Worm (Caenorhabditis elegans): ENCODE measurements around the gene F52D10.2.

The F52D10.2 gene

DNA sequence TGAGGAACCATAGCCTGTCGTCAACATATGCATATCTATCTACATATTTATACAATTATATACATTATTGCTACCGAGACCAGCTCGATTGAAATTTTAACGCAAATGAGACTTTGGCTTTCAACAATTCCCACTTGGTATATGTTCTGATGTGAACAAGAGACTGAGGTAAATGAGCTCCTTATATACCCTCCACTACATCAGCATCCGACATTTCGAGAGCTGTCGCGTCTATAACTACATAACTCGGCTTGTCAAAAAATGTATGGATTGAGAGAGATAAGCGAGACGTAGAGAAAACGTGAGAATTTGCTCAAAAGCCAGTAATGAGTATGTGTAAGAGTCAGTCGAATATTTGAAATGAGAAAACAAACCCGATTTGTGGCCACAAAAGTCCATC, 31.9 kb upstream of the F52D10.2 start:
- TF ChIP-seq cog-1 (tag; optimal IDR thresholded peaks at IDR 0.05): no peak
- no peak for TF ChIP-seq ztf-29 (GFP tag; IDR thresholded peaks at IDR 0.05)
- no peak for TF ChIP-seq med-1 (GFP tag; optimal IDR thresholded peaks at IDR 0.05; ENCODE audit: insufficient read depth)
- TF ChIP-seq T22C8.4 (GFP tag; IDR thresholded peaks at IDR 0.05): no peak
- no peak for TF ChIP-seq ref-1 (GFP tag; conservative IDR thresholded peaks at IDR 0.05)
- TF ChIP-seq klf-2 (GFP tag; conservative IDR thresholded peaks at IDR 0.05): no peak
- no peak for TF ChIP-seq ztf-23 (GFP tag; IDR thresholded peaks at IDR 0.05)
- TF ChIP-seq tab-1 (GFP tag; IDR thresholded peaks at IDR 0.05): no peak
- no peak for TF ChIP-seq flt-1 (GFP tag; IDR thresholded peaks at IDR 0.05)

ce11 chrX:11621997-11622396, 30.5 kb upstream of the F52D10.2 start, which contains the start of gene sto-3:
TSS of gene sto-3 (minus strand) at chrX:11622097.
- TF ChIP-seq tab-1 (GFP tag; IDR thresholded peaks at IDR 0.05) (no peak), flt-1 (GFP tag; IDR thresholded peaks at IDR 0.05) (no peak), med-1 (GFP tag; optimal IDR thresholded peaks at IDR 0.05; ENCODE audit: insufficient read depth) (no peak), ztf-29 (GFP tag; IDR thresholded peaks at IDR 0.05) (no peak), ref-1 (GFP tag; conservative IDR thresholded peaks at IDR 0.05) (no peak), T22C8.4 (GFP tag; IDR thresholded peaks at IDR 0.05) (no peak), ztf-23 (GFP tag; IDR thresholded peaks at IDR 0.05) (no peak), cog-1 (tag; optimal IDR thresholded peaks at IDR 0.05) (no peak), klf-2 (GFP tag; conservative IDR thresholded peaks at IDR 0.05) (no peak)

ce11 chrX:11617387-11617786, 25.9 kb upstream of the F52D10.2 start, which contains the start of gene F52D10.4:
TSS of gene F52D10.4 (plus strand) at chrX:11617470.
- no peak for TF ChIP-seq cog-1 (tag; optimal IDR thresholded peaks at IDR 0.05)
- no peak for TF ChIP-seq ztf-23 (GFP tag; IDR thresholded peaks at IDR 0.05)
- TF ChIP-seq ztf-29 (GFP tag; IDR thresholded peaks at IDR 0.05): no peak
- no peak for TF ChIP-seq tab-1 (GFP tag; IDR thresholded peaks at IDR 0.05)
- TF ChIP-seq med-1 (GFP tag; optimal IDR thresholded peaks at IDR 0.05; ENCODE audit: insufficient read depth): no peak
- TF ChIP-seq flt-1 (GFP tag; IDR thresholded peaks at IDR 0.05): no peak
- TF ChIP-seq ref-1 (GFP tag; conservative IDR thresholded peaks at IDR 0.05): no peak
- no peak for TF ChIP-seq T22C8.4 (GFP tag; IDR thresholded peaks at IDR 0.05)
- no peak for TF ChIP-seq klf-2 (GFP tag; conservative IDR thresholded peaks at IDR 0.05)

ce11 chrX:11608110-11608759, 16.7 kb upstream of the F52D10.2 start:
- TF ChIP-seq tab-1 (GFP tag; IDR thresholded peaks at IDR 0.05) (no peak), cog-1 (tag; optimal IDR thresholded peaks at IDR 0.05) (no peak), klf-2 (GFP tag; conservative IDR thresholded peaks at IDR 0.05) (no peak)

- TF ChIP-seq cog-1 (tag; optimal IDR thresholded peaks at IDR 0.05) (peak; percentile 8), tab-1 (GFP tag; IDR thresholded peaks at IDR 0.05) (no peak)
Measured at ce11 chrX:11607500-11607823, 15.9 kb upstream of the F52D10.2 start.

ce11 chrX:11606815-11607499, 15.4 kb upstream of the F52D10.2 start:
- TF ChIP-seq ztf-29 (GFP tag; IDR thresholded peaks at IDR 0.05) (no peak), ref-1 (GFP tag; conservative IDR thresholded peaks at IDR 0.05) (no peak), klf-2 (GFP tag; conservative IDR thresholded peaks at IDR 0.05) (no peak), med-1 (GFP tag; optimal IDR thresholded peaks at IDR 0.05; ENCODE audit: insufficient read depth) (no peak), ztf-23 (GFP tag; IDR thresholded peaks at IDR 0.05) (no peak), flt-1 (GFP tag; IDR thresholded peaks at IDR 0.05) (no peak), T22C8.4 (GFP tag; IDR thresholded peaks at IDR 0.05) (no peak), cog-1 (tag; optimal IDR thresholded peaks at IDR 0.05) (no peak), tab-1 (GFP tag; IDR thresholded peaks at IDR 0.05) (no peak)

ce11 chrX:11605766-11606490, 14.4 kb upstream of the F52D10.2 start:
- TF ChIP-seq T22C8.4 (GFP tag; IDR thresholded peaks at IDR 0.05): peak; percentile 50; the same call in 1 of the 2 replicates
- TF ChIP-seq ztf-29 (GFP tag; IDR thresholded peaks at IDR 0.05): peak; percentile 95
- TF ChIP-seq ztf-23 (GFP tag; IDR thresholded peaks at IDR 0.05): peak; percentile 88
- TF ChIP-seq klf-2 (GFP tag; conservative IDR thresholded peaks at IDR 0.05): peak; percentile 80
- no peak for TF ChIP-seq ref-1 (GFP tag; conservative IDR thresholded peaks at IDR 0.05)
- peak; percentile 54; the same call in 1 of the 2 replicates for TF ChIP-seq tab-1 (GFP tag; IDR thresholded peaks at IDR 0.05)
- TF ChIP-seq cog-1 (tag; optimal IDR thresholded peaks at IDR 0.05): peak; percentile 100
- peak; percentile 95 for TF ChIP-seq flt-1 (GFP tag; IDR thresholded peaks at IDR 0.05)
- peak; percentile 86 for TF ChIP-seq med-1 (GFP tag; optimal IDR thresholded peaks at IDR 0.05; ENCODE audit: insufficient read depth)

- TF ChIP-seq cog-1 (tag; optimal IDR thresholded peaks at IDR 0.05): no peak
- TF ChIP-seq tab-1 (GFP tag; IDR thresholded peaks at IDR 0.05): no peak
- no peak for TF ChIP-seq klf-2 (GFP tag; conservative IDR thresholded peaks at IDR 0.05)
- TF ChIP-seq ztf-29 (GFP tag; IDR thresholded peaks at IDR 0.05): no peak
- TF ChIP-seq T22C8.4 (GFP tag; IDR thresholded peaks at IDR 0.05): no peak
- no peak for TF ChIP-seq ref-1 (GFP tag; conservative IDR thresholded peaks at IDR 0.05)
- no peak for TF ChIP-seq flt-1 (GFP tag; IDR thresholded peaks at IDR 0.05)
- no peak for TF ChIP-seq med-1 (GFP tag; optimal IDR thresholded peaks at IDR 0.05; ENCODE audit: insufficient read depth)
- TF ChIP-seq ztf-23 (GFP tag; IDR thresholded peaks at IDR 0.05): no peak
Measured at ce11 chrX:11605214-11605765, 13.8 kb upstream of the F52D10.2 start, which contains the start of gene ftt-2. TSS of gene ftt-2 (minus strand) at chrX:11605419.

Data from whole organism, midembryonic.